Worm (Caenorhabditis elegans): ENCODE data around the gene sru-42.
A peak's percentile ranks its signal among the peaks of the same experiment; 100 is the strongest.

Gene sru-42

DNA sequence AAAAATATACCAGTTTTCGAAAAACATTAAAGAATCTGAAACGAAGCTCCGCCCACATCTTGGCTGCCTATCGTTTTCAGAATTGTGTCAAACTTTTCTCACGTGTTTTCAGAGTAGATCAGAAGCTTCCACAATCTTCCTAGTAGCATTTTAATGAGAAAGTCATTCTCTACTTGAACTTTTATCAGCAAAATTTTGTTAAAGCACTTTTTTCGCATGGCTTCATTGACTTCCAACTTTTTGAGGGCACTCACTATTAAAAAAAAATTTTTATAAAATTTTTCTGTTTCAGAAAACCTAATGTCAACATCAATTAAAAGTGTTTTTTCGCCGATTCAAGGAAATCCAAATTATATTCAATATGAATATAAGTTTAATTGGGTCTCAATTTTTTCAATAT is at the start of gene sru-42:
Gene sru-42, plus strand, starts transcription at position 301 of the 400 bp plus-strand sequence.
- no peak for TF ChIP-seq cog-1 (tag; optimal IDR thresholded peaks at IDR 0.05)
- no peak for TF ChIP-seq klf-2 (GFP tag; conservative IDR thresholded peaks at IDR 0.05)
- no peak for TF ChIP-seq ztf-23 (GFP tag; IDR thresholded peaks at IDR 0.05)
- no peak for TF ChIP-seq ztf-29 (GFP tag; IDR thresholded peaks at IDR 0.05)
- TF ChIP-seq med-1 (GFP tag; optimal IDR thresholded peaks at IDR 0.05; ENCODE audit: insufficient read depth) = no peak

DNA sequence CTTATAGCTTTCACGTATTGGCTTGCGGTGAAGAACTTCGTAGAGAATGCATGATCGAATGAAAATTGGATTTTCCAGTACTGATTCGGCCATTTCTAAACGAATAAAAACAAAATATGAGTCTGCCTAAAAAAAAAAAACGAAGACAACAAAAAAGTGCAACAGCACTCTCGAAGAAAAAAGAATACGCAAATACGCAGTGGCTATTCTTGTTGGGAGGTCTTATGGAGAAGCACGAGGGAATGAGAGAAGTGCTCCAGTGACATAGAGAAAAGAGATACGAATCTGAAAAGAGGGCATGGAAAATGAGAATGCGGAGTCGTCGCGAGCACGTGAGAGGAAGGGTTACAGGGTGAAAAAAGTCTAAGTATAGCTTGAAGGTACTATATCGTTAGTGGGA is 48.0 kb upstream of the sru-42 start, which contains the start of gene fbxa-152:
Gene fbxa-152, minus strand, starts transcription at position 101 of the 400 bp plus-strand sequence.
- no peak for TF ChIP-seq ref-1 (GFP tag; conservative IDR thresholded peaks at IDR 0.05)
- no peak for TF ChIP-seq klf-2 (GFP tag; conservative IDR thresholded peaks at IDR 0.05)
- no peak for TF ChIP-seq tab-1 (GFP tag; IDR thresholded peaks at IDR 0.05)
- TF ChIP-seq med-1 (GFP tag; optimal IDR thresholded peaks at IDR 0.05; ENCODE audit: insufficient read depth) = no peak
- TF ChIP-seq ztf-29 (GFP tag; IDR thresholded peaks at IDR 0.05) = no peak
- no peak for TF ChIP-seq T22C8.4 (GFP tag; IDR thresholded peaks at IDR 0.05)
- TF ChIP-seq flt-1 (GFP tag; IDR thresholded peaks at IDR 0.05) = no peak
- TF ChIP-seq cog-1 (tag; optimal IDR thresholded peaks at IDR 0.05) = no peak
- no peak for TF ChIP-seq ztf-23 (GFP tag; IDR thresholded peaks at IDR 0.05)

DNA sequence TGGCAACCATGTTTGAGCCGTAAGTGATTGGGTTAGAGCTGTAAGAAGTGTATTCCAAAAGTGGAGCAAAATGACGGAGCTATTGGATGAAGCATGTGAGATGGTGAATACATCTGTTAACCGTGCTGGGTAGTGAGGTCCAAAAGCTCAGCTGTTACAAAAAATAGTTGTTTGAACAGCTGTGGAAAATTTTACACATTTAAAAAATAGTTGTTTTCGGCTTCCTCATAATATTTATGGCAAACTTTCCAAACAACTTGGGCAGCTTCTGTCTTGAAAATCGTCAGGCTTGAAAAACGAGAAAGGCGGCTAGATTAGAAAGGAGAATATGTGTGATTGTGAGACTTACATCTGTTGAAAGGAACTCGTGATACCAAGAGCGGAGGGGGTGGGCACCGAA is 45.2 kb upstream of the sru-42 start, which contains the start of gene fbxa-154:
Gene fbxa-154, minus strand, starts transcription at position 101 of the 400 bp plus-strand sequence.
- TF ChIP-seq ztf-29 (GFP tag; IDR thresholded peaks at IDR 0.05) (no peak), tab-1 (GFP tag; IDR thresholded peaks at IDR 0.05) (no peak), ztf-23 (GFP tag; IDR thresholded peaks at IDR 0.05) (no peak), flt-1 (GFP tag; IDR thresholded peaks at IDR 0.05) (no peak), klf-2 (GFP tag; conservative IDR thresholded peaks at IDR 0.05) (no peak), cog-1 (tag; optimal IDR thresholded peaks at IDR 0.05) (no peak), med-1 (GFP tag; optimal IDR thresholded peaks at IDR 0.05; ENCODE audit: insufficient read depth) (no peak), ref-1 (GFP tag; conservative IDR thresholded peaks at IDR 0.05) (no peak), T22C8.4 (GFP tag; IDR thresholded peaks at IDR 0.05) (no peak)

DNA sequence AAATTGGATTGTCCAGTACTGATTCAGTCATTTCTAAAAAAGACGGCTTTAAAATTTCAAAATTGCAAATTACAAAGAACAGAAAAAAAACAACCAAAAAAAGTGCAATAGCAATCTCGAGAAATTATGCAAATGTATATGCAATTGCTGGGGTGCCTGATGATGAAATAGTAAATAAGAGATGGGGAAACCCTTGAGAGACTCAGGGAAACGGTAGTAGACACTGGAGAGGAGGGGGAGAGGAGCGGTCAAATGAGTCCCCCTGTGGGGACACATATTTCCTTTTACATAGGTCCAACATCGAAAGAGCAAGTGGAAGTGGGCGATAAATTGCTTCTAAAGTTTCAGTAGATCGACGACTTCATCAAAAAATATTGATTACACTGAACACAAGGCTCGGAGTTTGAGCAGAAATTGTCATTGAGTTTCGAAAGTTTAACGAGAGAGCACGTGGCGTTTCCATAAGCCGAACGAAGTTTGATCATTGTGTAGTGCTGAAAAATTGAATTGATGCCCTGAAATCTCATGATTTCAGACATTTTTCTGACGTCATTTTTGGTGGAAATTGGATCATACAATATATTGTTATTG is 39.8 kb upstream of the sru-42 start, which contains the start of the genes fbxa-153 and str-12:
Gene fbxa-153, minus strand, starts transcription at position 35 of the 591 bp plus-strand sequence.
Gene str-12, plus strand, starts transcription at position 541 of the 591 bp plus-strand sequence.
- TF ChIP-seq ztf-23 (GFP tag; IDR thresholded peaks at IDR 0.05) (no peak), T22C8.4 (GFP tag; IDR thresholded peaks at IDR 0.05) (no peak), ztf-29 (GFP tag; IDR thresholded peaks at IDR 0.05) (no peak), tab-1 (GFP tag; IDR thresholded peaks at IDR 0.05) (no peak), flt-1 (GFP tag; IDR thresholded peaks at IDR 0.05) (peak; percentile 45), med-1 (GFP tag; optimal IDR thresholded peaks at IDR 0.05; ENCODE audit: insufficient read depth) (no peak), ref-1 (GFP tag; conservative IDR thresholded peaks at IDR 0.05) (no peak), cog-1 (tag; optimal IDR thresholded peaks at IDR 0.05) (peak; percentile 22), klf-2 (GFP tag; conservative IDR thresholded peaks at IDR 0.05) (no peak)

DNA sequence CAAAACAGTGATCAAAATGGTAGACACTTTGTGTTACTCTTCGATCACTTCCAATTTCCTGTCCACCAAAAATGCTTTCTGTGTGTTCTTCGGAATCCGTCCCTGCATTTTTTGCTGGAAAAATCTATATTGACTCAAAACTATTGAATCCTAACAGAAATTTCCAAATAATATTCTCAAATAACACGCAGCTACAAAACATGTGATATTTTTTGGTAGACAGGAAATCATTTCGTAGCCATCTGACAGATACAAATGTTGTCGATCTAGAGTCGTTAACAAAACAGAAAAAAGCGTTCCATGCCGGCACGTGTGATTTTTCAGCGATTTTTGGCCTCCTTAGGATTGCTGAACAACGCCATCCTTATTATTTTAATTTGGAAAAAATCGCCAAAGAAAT is 37.4 kb upstream of the sru-42 start, which contains the start of gene str-263:
Gene str-263, plus strand, starts transcription at position 301 of the 400 bp plus-strand sequence.
- TF ChIP-seq flt-1 (GFP tag; IDR thresholded peaks at IDR 0.05) (no peak), med-1 (GFP tag; optimal IDR thresholded peaks at IDR 0.05; ENCODE audit: insufficient read depth) (no peak), cog-1 (tag; optimal IDR thresholded peaks at IDR 0.05) (no peak), ztf-23 (GFP tag; IDR thresholded peaks at IDR 0.05) (no peak), T22C8.4 (GFP tag; IDR thresholded peaks at IDR 0.05) (no peak), klf-2 (GFP tag; conservative IDR thresholded peaks at IDR 0.05) (no peak), ztf-29 (GFP tag; IDR thresholded peaks at IDR 0.05) (no peak), tab-1 (GFP tag; IDR thresholded peaks at IDR 0.05) (no peak), ref-1 (GFP tag; conservative IDR thresholded peaks at IDR 0.05) (no peak)

DNA sequence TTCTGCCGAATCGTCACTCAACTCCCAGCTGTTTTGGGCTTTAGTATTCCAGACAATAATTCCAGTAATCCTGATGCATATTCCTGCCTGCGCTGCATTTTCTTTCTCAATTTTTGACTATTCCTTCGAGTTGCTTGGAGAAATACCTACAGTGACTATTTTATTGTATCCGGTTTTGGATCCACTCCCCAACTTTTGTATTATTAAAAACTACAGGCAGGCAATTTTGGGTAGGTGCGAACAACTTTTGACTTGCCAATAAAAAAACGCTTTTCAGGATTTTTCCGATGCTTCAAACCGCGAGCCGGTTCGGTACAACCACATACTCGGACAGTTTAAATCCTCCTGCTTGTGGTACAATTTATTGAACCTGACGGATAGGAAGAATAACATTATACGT is 35.7 kb upstream of the sru-42 start:
- no peak for TF ChIP-seq cog-1 (tag; optimal IDR thresholded peaks at IDR 0.05)
- TF ChIP-seq ztf-29 (GFP tag; IDR thresholded peaks at IDR 0.05) = no peak
- TF ChIP-seq med-1 (GFP tag; optimal IDR thresholded peaks at IDR 0.05; ENCODE audit: insufficient read depth) = no peak
- no peak for TF ChIP-seq T22C8.4 (GFP tag; IDR thresholded peaks at IDR 0.05)
- no peak for TF ChIP-seq klf-2 (GFP tag; conservative IDR thresholded peaks at IDR 0.05)
- TF ChIP-seq flt-1 (GFP tag; IDR thresholded peaks at IDR 0.05) = no peak

DNA sequence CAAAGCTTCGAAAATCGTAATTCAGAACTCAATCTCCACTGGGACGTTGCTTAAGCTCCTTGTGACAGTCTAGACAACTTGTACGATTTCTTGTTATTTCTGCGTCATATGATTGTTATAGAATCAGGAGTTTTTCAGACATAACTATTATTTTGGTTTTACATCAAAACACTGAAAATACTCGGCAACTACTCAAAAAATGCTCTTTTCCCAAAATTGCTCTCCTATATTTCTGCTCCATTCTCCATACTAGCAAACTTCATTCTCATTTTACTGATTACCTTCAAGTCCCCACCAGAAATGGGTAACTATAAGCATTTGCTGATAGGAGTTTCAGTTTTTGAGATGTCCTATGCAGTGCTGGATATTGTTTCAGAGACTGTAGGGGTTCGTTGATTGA is 28.7 kb upstream of the sru-42 start, which contains the start of gene C55A1.1:
Gene C55A1.1, plus strand, starts transcription at position 301 of the 400 bp plus-strand sequence.
- TF ChIP-seq tab-1 (GFP tag; IDR thresholded peaks at IDR 0.05) (no peak), med-1 (GFP tag; optimal IDR thresholded peaks at IDR 0.05; ENCODE audit: insufficient read depth) (no peak), cog-1 (tag; optimal IDR thresholded peaks at IDR 0.05) (no peak), ztf-23 (GFP tag; IDR thresholded peaks at IDR 0.05) (no peak), ztf-29 (GFP tag; IDR thresholded peaks at IDR 0.05) (no peak), klf-2 (GFP tag; conservative IDR thresholded peaks at IDR 0.05) (no peak), flt-1 (GFP tag; IDR thresholded peaks at IDR 0.05) (no peak), T22C8.4 (GFP tag; IDR thresholded peaks at IDR 0.05) (no peak), ref-1 (GFP tag; conservative IDR thresholded peaks at IDR 0.05) (no peak)

DNA sequence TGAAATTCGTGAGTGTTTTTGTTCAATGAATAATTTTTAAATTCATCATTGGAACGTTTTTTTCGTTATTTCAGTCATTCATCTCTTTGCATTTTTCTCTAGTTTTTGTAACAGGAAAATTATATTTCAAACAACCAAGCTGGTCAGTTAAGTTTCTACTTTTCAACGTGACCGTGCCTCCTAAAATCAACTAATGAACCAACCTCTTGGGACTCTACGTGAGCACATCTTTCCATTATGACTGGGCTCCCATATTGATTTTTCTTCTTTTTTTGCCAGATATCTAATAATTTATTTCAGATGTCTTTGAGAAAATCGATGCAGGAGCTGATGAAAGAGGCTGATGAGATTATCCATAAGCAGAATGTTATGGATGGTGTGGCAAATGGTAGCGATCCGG is 24.7 kb upstream of the sru-42 start, which contains the start of gene C55A1.11:
Gene C55A1.11, plus strand, starts transcription at position 301 of the 400 bp plus-strand sequence.
- no peak for TF ChIP-seq med-1 (GFP tag; optimal IDR thresholded peaks at IDR 0.05; ENCODE audit: insufficient read depth)
- no peak for TF ChIP-seq flt-1 (GFP tag; IDR thresholded peaks at IDR 0.05)
- TF ChIP-seq cog-1 (tag; optimal IDR thresholded peaks at IDR 0.05) = no peak
- TF ChIP-seq T22C8.4 (GFP tag; IDR thresholded peaks at IDR 0.05) = no peak
- no peak for TF ChIP-seq ztf-29 (GFP tag; IDR thresholded peaks at IDR 0.05)
- no peak for TF ChIP-seq ztf-23 (GFP tag; IDR thresholded peaks at IDR 0.05)
- no peak for TF ChIP-seq ref-1 (GFP tag; conservative IDR thresholded peaks at IDR 0.05)
- no peak for TF ChIP-seq tab-1 (GFP tag; IDR thresholded peaks at IDR 0.05)
- no peak for TF ChIP-seq klf-2 (GFP tag; conservative IDR thresholded peaks at IDR 0.05)

DNA sequence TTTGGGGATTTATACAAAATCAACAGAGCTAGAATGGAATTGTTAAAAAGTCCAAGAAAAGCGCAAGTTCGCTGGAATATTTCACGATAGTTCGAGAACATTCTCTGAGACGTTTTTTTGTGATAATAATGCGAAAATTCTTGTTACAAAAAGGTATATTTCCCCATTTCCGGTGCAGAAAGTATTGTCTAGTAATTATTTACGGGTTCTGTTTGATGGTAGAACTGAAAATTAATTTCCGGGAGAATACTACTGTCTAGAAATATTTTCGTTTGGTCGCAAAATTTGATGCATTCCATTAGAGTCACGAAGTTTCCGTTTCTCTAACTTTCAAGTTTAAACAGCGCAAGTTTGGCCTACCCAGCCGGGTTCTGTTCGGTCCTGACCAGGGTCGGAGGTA is 20.7 kb upstream of the sru-42 start, which contains the start of gene str-248:
Gene str-248, minus strand, starts transcription at position 101 of the 400 bp plus-strand sequence.
- TF ChIP-seq ztf-23 (GFP tag; IDR thresholded peaks at IDR 0.05) (no peak), ref-1 (GFP tag; conservative IDR thresholded peaks at IDR 0.05) (no peak), tab-1 (GFP tag; IDR thresholded peaks at IDR 0.05) (no peak), flt-1 (GFP tag; IDR thresholded peaks at IDR 0.05) (no peak), cog-1 (tag; optimal IDR thresholded peaks at IDR 0.05) (no peak), T22C8.4 (GFP tag; IDR thresholded peaks at IDR 0.05) (no peak), klf-2 (GFP tag; conservative IDR thresholded peaks at IDR 0.05) (no peak), med-1 (GFP tag; optimal IDR thresholded peaks at IDR 0.05; ENCODE audit: insufficient read depth) (no peak), ztf-29 (GFP tag; IDR thresholded peaks at IDR 0.05) (no peak)

All from whole organism, midembryonic.